Fruit fly (Drosophila melanogaster): ENCODE results near the gene sens.

The sens gene

DNA sequence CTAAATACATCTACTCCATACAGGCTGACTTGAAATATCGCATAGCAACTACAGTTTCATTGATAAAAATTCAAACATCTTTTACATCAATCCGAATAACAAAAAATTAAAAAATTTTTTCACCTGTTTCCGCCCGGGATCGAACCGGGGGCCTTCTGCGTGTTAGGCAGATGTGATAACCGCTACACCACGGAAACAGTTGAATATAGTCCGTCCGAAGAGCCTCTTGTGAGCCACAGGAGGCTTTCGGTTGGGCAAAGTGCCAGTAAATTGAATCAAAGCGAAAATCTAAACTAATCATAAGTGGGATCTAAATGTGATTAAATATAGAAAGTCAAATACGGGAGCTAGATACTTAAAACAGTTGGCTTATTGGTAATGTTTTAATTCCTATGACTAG is 32.6 kb upstream of the sens start (continued):
- TF ChIP-seq Dll (GFP tag; IDR thresholded peaks at IDR 0.05; ENCODE audit: partially characterized antibody) (peak; percentile 18; the same call in 1 of the 4 replicates), CG42726 (GFP tag; IDR thresholded peaks at IDR 0.05; ENCODE audit: partially characterized antibody) (peak; percentile 60; the same call in 1 of the 2 replicates), amos (GFP tag; IDR thresholded peaks at IDR 0.05; ENCODE audit: partially characterized antibody) (peak; percentile 81), CG14860 (GFP tag; IDR thresholded peaks at IDR 0.05; ENCODE audit: partially characterized antibody) (peak; percentile 66), E2f2 (GFP tag; IDR thresholded peaks at IDR 0.05) (no peak), pfk (GFP tag; optimal IDR thresholded peaks at IDR 0.05) (no peak)

DNA sequence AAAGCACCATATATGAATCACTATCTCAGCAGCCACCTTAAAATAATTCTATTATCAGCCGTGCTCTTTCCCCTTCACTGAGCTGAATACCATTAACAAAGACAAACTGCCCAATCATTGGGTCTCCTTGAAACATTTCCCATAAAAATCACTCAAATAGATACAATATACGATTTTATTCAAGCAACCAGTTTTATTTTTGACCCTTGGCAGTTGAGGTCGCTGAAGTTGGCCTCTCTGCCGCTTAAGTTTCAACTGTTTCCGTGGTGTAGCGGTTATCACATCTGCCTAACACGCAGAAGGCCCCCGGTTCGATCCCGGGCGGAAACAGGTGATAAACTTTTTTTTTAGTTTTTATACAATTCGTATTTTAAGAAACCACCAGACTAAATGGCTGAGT is 31.9 kb upstream of the sens start:
- TF ChIP-seq CG12769 (tag; optimal IDR thresholded peaks at IDR 0.05): peak; percentile 64
- peak; percentile 36 for TF ChIP-seq ftz-f1 (GFP tag; optimal IDR thresholded peaks at IDR 0.05)
- peak; percentile 46; the same call in 2 of the 3 replicates for TF ChIP-seq CG34224 (GFP tag; IDR thresholded peaks at IDR 0.05; ENCODE audit: partially characterized antibody)
- TF ChIP-seq zen (tag; optimal IDR thresholded peaks at IDR 0.05): no peak
- 0 out of 3 replicates have a peak, but pooled peaks have one; percentile 10 for TF ChIP-seq CG2199 (GFP tag; IDR thresholded peaks at IDR 0.05)
- TF ChIP-seq amos (GFP tag; IDR thresholded peaks at IDR 0.05; ENCODE audit: partially characterized antibody): peak; percentile 79
- TF ChIP-seq Ravus (GFP tag; IDR thresholded peaks at IDR 0.05): no peak
- TF ChIP-seq wek (GFP tag; optimal IDR thresholded peaks at IDR 0.05): peak; percentile 42
- peak; percentile 52 for TF ChIP-seq CG13894 (tag; optimal IDR thresholded peaks at IDR 0.05)
- no peak for TF ChIP-seq CG31224 (GFP tag; IDR thresholded peaks at IDR 0.05)
- peak in 1 of 3 experiments; percentile 38 for TF ChIP-seq Stat92E (GFP tag; optimal IDR thresholded peaks at IDR 0.05)
- TF ChIP-seq HLH4C (GFP tag; IDR thresholded peaks at IDR 0.05; ENCODE audit: partially characterized antibody): peak; percentile 47
- TF ChIP-seq gcm (GFP tag; optimal IDR thresholded peaks at IDR 0.05): peak; percentile 8
- 0 out of 3 replicates have a peak, but pooled peaks have one; percentile 11 for TF ChIP-seq Doc3 (GFP tag; IDR thresholded peaks at IDR 0.05; ENCODE audit: partially characterized antibody)
- peak; percentile 13 for TF ChIP-seq CG3995 (GFP tag; optimal IDR thresholded peaks at IDR 0.05)
- 0 out of 3 replicates have a peak, but pooled peaks have one; percentile 15 for TF ChIP-seq ci (GFP tag; IDR thresholded peaks at IDR 0.05)
- peak; percentile 19; the same call in 2 of the 3 replicates for TF ChIP-seq knrl (GFP tag; IDR thresholded peaks at IDR 0.05; ENCODE audit: partially characterized antibody)
- peak; percentile 54 for TF ChIP-seq sens (GFP tag)
- peak; percentile 79 for TF ChIP-seq abd-A (tag; optimal IDR thresholded peaks at IDR 0.05)
- peak; percentile 70; the same call in 1 of the 2 replicates for TF ChIP-seq bbx (GFP tag; IDR thresholded peaks at IDR 0.05; ENCODE audit: partially characterized antibody)
- TF ChIP-seq Xbp1 (GFP tag; optimal IDR thresholded peaks at IDR 0.05): no peak
- TF ChIP-seq Scr (GFP tag; IDR thresholded peaks at IDR 0.05; ENCODE audit: partially characterized antibody): 0 out of 2 replicates have a peak, but pooled peaks have one; percentile 9
- no peak for TF ChIP-seq CG17328 (GFP tag; IDR thresholded peaks at IDR 0.05)
- no peak for TF ChIP-seq CG13424 (tag; optimal IDR thresholded peaks at IDR 0.05)
- peak; percentile 68; the same call in 2 of the 3 replicates for TF ChIP-seq mld (GFP tag; IDR thresholded peaks at IDR 0.05; ENCODE audit: partially characterized antibody)
- TF ChIP-seq chinmo (GFP tag; IDR thresholded peaks at IDR 0.05; ENCODE audit: partially characterized antibody): peak; percentile 48; the same call in 1 of the 4 replicates
- no peak for TF ChIP-seq CG3726 (GFP tag; IDR thresholded peaks at IDR 0.05)
- peak; percentile 73 for TF ChIP-seq CG16813 (GFP tag; IDR thresholded peaks at IDR 0.05; ENCODE audit: partially characterized antibody)
- TF ChIP-seq Bgb (GFP tag; IDR thresholded peaks at IDR 0.05; ENCODE audit: partially characterized antibody): peak; percentile 75
- peak; percentile 19; the same call in 1 of the 4 replicates for TF ChIP-seq Dll (GFP tag; IDR thresholded peaks at IDR 0.05; ENCODE audit: partially characterized antibody)
- TF ChIP-seq ato (GFP tag; IDR thresholded peaks at IDR 0.05; ENCODE audit: partially characterized antibody): peak; percentile 53
- no peak for TF ChIP-seq br (optimal IDR thresholded peaks at IDR 0.05)
- TF ChIP-seq Usf (GFP tag; optimal IDR thresholded peaks at IDR 0.05): no peak
- no peak for TF ChIP-seq HHEX (GFP tag; optimal IDR thresholded peaks at IDR 0.05)
- peak; percentile 46 for TF ChIP-seq CG14860 (GFP tag; IDR thresholded peaks at IDR 0.05; ENCODE audit: partially characterized antibody)
- peak; percentile 42 for TF ChIP-seq mirr (GFP tag; optimal IDR thresholded peaks at IDR 0.05)
- TF ChIP-seq Sin3A (optimal IDR thresholded peaks at IDR 0.05): no peak
- peak in 1 of 2 experiments; percentile 45 for TF ChIP-seq Hr78 (GFP tag; optimal IDR thresholded peaks at IDR 0.05)
- no peak for TF ChIP-seq emc (GFP tag; optimal IDR thresholded peaks at IDR 0.05)
- peak; percentile 55; the same call in 1 of the 3 replicates for TF ChIP-seq z (GFP tag; IDR thresholded peaks at IDR 0.05)
- no peak for TF ChIP-seq CG17912 (GFP tag; optimal IDR thresholded peaks at IDR 0.05)
- peak; percentile 25; the same call in 1 of the 3 replicates for TF ChIP-seq vnd (GFP tag; IDR thresholded peaks at IDR 0.05; ENCODE audit: partially characterized antibody)
